Worm (Caenorhabditis elegans) whole organism, mixed stage, embryonic: ENCODE results near the gene Y71H2AM.3.

ENCODE experiments used
- M03D4.4 ChIP-seq: sonication (generic microtip); optimal IDR thresholded peaks from 2 replicates; lab custom pipeline; 2017; ENCODE audit warnings: mild to moderate bottlenecking, missing genetic modification characterization, missing compliant biosample characterization
- bed-3 ChIP-seq: fragments of 200-800 bp; sonication (Bioruptor generic); optimal IDR thresholded peaks from 3 replicates; lab custom pipeline; 2018; ENCODE audit warnings: mild to moderate bottlenecking, missing genetic modification characterization, moderate library complexity, missing compliant biosample characterization
- blmp-1 ChIP-seq: fragments of 150-350 bp; optimal IDR thresholded peaks from 2 replicates; lab custom pipeline; 2014; ENCODE audit warnings: missing biosample characterization, missing genetic modification characterization
- ceh-43 ChIP-seq: fragments of 200-800 bp; sonication (Bioruptor generic); optimal IDR thresholded peaks from 2 replicates; lab custom pipeline; 2018; ENCODE audit warnings: mild to moderate bottlenecking, missing genetic modification characterization, moderate library complexity, missing compliant biosample characterization
- ceh-83 ChIP-seq: fragments of 200-800 bp; sonication (Bioruptor generic); optimal IDR thresholded peaks from 2 replicates; lab custom pipeline; 2018; ENCODE audit warnings: mild to moderate bottlenecking, missing genetic modification characterization, missing compliant biosample characterization
- ces-1 ChIP-seq: fragments of 150-350 bp; optimal IDR thresholded peaks from 2 replicates; lab custom pipeline; 2014; ENCODE audit warnings: missing biosample characterization, missing genetic modification reagents, missing genetic modification characterization
- drap-1 ChIP-seq: fragments of 200-800 bp; sonication (Bioruptor generic); optimal IDR thresholded peaks from 3 replicates; lab custom pipeline; 2018; ENCODE audit warnings: mild to moderate bottlenecking, missing genetic modification characterization, missing compliant biosample characterization
- elt-1 ChIP-seq: sonication (generic microtip); optimal IDR thresholded peaks from 2 replicates; lab custom pipeline; 2017; ENCODE audit warnings: missing genetic modification characterization, mild to moderate bottlenecking, missing compliant biosample characterization, antibody characterized with exemption, moderate library complexity, borderline replicate concordance; ENCODE audit not compliant: insufficient read depth
- elt-3 ChIP-seq: fragments of 150-350 bp; optimal IDR thresholded peaks from 2 replicates; lab custom pipeline; 2014; ENCODE audit warnings: missing biosample characterization, missing genetic modification characterization
- flh-1 ChIP-seq: fragments of 200-800 bp; sonication (Bioruptor generic); optimal IDR thresholded peaks from 2 replicates; lab custom pipeline; 2018; ENCODE audit warnings: mild to moderate bottlenecking, missing genetic modification characterization, moderate library complexity, missing compliant biosample characterization
- hlh-1 ChIP-seq: fragments of 150-350 bp; optimal IDR thresholded peaks from 2 replicates; lab custom pipeline; 2014; ENCODE audit warnings: missing biosample characterization, missing genetic modification reagents, missing genetic modification characterization
- lin-13 ChIP-seq: fragments of 150-350 bp; optimal IDR thresholded peaks from 2 replicates; lab custom pipeline; 2014; ENCODE audit warnings: missing biosample characterization, missing genetic modification characterization
- lsy-2 ChIP-seq: fragments of 150-350 bp; optimal IDR thresholded peaks from 2 replicates; lab custom pipeline; 2014; ENCODE audit warnings: missing biosample characterization, missing genetic modification characterization
- mab-5 ChIP-seq: fragments of 150-350 bp; optimal IDR thresholded peaks from 2 replicates; lab custom pipeline; 2014; ENCODE audit warnings: missing biosample characterization, missing genetic modification characterization
- mep-1 ChIP-seq: fragments of 150-350 bp; optimal IDR thresholded peaks from 2 replicates; lab custom pipeline; 2017; ENCODE audit warnings: missing biosample characterization, missing genetic modification reagents, missing genetic modification characterization, inconsistent platforms
- mls-2 ChIP-seq: sonication (generic microtip); optimal IDR thresholded peaks from 2 replicates; lab custom pipeline; 2016; ENCODE audit warnings: mild to moderate bottlenecking, missing genetic modification characterization, moderate library complexity, missing compliant biosample characterization
- nhr-12 ChIP-seq: fragments of 150-350 bp; optimal IDR thresholded peaks from 2 replicates; lab custom pipeline; 2014; ENCODE audit warnings: missing biosample characterization, missing genetic modification characterization
- nhr-2 ChIP-seq: fragments of 150-350 bp; optimal IDR thresholded peaks from 2 replicates; lab custom pipeline; 2014; ENCODE audit warnings: missing biosample characterization, missing genetic modification characterization
- nhr-237 ChIP-seq: fragments of 150-350 bp; optimal IDR thresholded peaks from 2 replicates; lab custom pipeline; 2014; ENCODE audit warnings: missing biosample characterization, missing genetic modification characterization
- nhr-28 ChIP-seq: fragments of 150-350 bp; optimal IDR thresholded peaks from 2 replicates; lab custom pipeline; 2014; ENCODE audit warnings: missing biosample characterization, missing genetic modification characterization
- nhr-76 ChIP-seq: sonication (generic microtip); optimal IDR thresholded peaks from 2 replicates; lab custom pipeline; 2017; ENCODE audit warnings: missing biosample characterization, missing genetic modification characterization
- pha-4 ChIP-seq: fragments of 150-350 bp; optimal IDR thresholded peaks from 2 replicates; lab custom pipeline; 2018; ENCODE audit warnings: missing biosample characterization, missing genetic modification reagents, missing genetic modification characterization
- snpc-4 ChIP-seq: fragments of 150-350 bp; optimal IDR thresholded peaks from 2 replicates; lab custom pipeline; 2014; ENCODE audit warnings: missing biosample characterization, missing genetic modification characterization
- sptf-1 ChIP-seq: sonication (generic microtip); optimal IDR thresholded peaks from 2 replicates; lab custom pipeline; 2017; ENCODE audit warnings: mild to moderate bottlenecking, missing genetic modification characterization, moderate library complexity, missing compliant biosample characterization
- unc-120 ChIP-seq: sonication (generic microtip); optimal IDR thresholded peaks from 2 replicates; lab custom pipeline; 2017; ENCODE audit warnings: missing genetic modification characterization, missing compliant biosample characterization; ENCODE audit not compliant: poor library complexity, severe bottlenecking
- unc-62 ChIP-seq: fragments of 150-350 bp; optimal IDR thresholded peaks from 2 replicates; lab custom pipeline; 2014; ENCODE audit warnings: missing biosample characterization, missing genetic modification reagents, missing genetic modification characterization
- zip-8 ChIP-seq: fragments of 150-350 bp; optimal IDR thresholded peaks from 2 replicates; lab custom pipeline; 2014; ENCODE audit warnings: missing biosample characterization, missing genetic modification characterization

Y71H2AM.3 gene

DNA sequence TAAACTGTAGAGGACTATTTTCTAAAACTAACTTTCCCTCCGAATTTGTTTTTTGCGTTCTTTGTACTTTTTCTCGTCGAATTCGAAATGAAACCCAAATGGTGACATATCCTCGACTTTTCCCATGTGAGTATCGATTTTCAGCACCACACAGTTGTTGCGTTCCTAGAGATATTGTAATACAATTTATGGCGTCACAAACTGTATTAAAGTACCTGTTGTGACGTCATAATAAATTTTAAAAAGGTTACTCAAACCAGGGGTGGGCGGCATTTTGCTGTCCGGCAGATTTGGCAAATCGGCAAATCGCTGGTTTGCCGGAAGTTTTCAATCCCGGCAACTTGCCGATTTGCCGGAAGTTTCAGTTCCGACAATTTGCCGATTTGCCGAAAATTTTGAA is 4.5 kb upstream of the Y71H2AM.3 start:
- no peak for TF ChIP-seq elt-3
- TF ChIP-seq zip-8 (tag; lab: Kevin White, UChicago) = peak; percentile 93

DNA sequence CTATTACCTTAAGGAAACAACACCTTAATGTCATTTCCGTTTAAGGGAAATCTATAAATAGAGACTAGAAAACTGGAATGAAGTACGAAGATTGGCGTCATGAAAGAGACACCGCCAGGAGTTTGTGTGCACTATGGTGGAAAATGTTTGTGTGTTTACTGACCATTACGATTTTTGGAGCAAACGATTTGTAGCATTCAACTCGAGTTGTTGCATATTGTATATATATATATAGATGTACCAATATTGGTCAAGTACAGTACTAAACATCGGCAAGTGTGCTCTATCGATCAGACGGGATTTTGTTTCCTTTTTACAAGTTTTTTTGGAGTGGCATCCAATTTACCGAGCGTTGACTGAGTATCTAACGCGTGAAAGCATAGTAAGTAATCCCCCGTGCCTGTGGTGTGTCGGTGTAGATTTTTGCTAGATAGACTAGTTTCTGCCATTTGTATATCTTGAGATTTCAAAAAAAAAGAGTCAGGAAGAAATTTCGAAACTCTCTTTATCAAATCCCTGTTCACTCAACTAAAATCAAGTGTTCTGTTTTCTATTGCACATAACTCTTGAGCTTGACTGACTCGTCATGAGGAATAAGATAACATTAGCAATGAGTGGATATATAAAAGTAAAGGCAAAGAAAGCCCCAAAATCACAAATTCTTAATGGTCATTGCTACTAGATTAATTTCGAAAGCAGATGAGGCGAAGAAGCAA is 3.3 kb upstream of the Y71H2AM.3 start, which contains the start of the genes twk-45 and Y71H2AM.25:
TSS of gene twk-45 (minus strand) at position 101 of the 716 bp plus-strand sequence.
TSS of gene Y71H2AM.25 (plus strand) at position 666 of the 716 bp plus-strand sequence.
- TF ChIP-seq nhr-28 (tag; lab: Kevin White, UChicago) = no peak
- no peak for TF ChIP-seq nhr-12 (tag; lab: Kevin White, UChicago)
- TF ChIP-seq hlh-1 (tag; lab: Kevin White, UChicago) = no peak
- TF ChIP-seq nhr-237 (tag; lab: Kevin White, UChicago) = no peak

DNA sequence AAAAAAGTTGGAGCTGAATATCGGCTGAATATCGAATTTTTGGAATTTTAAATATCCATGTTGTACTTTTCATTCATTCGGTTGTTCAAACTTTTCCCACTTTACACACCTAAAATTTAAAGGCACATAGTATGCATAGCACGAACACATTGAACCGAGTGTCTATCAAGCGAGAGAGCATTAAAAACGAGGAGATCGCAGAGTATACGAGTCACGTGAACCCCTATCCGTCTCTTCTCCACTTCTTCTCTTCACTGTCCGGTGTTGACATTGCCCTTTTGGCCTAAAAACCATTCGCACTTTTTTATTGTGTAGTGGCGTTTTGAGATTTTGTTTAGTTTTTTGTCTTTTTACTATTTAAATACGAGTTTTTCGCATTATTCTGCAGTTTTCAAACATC is 769 bp upstream of the Y71H2AM.3 start:
- TF ChIP-seq nhr-2 (tag; lab: Kevin White, UChicago) (peak; percentile 49), mep-1 (tag; lab: Kevin White, UChicago) (no peak), pha-4 (tag; lab: Kevin White, UChicago) (peak; percentile 34), unc-62 (GFP tag; lab: Kevin White, UChicago) (peak; percentile 17)

DNA sequence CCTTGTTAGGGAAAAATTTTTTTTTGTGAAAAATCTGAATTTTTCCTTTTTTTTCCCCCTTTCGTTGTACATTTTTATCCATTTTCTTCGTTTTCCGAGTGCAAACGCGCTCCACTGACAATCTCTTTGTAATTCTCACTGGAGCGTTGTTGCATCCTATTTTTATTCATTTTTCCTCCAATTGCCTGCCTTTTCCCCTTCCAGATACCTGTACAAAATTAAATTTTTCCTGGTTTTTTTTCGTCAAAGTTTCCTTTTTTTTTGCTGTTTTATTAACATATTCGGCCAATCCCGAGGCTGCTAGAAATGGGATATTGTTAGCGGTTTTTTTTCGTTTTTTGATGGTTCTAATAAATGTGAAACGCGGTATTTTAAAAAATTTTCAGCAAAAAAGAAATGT is 6.2 kb downstream of the Y71H2AM.3 start:
- TF ChIP-seq blmp-1 (tag; lab: Kevin White, UChicago) = no peak
- TF ChIP-seq drap-1 = no peak
- TF ChIP-seq flh-1 (GFP tag; lab: Kevin White, UChicago) = no peak
- TF ChIP-seq bed-3 (GFP tag; lab: Kevin White, UChicago) = no peak
- no peak for TF ChIP-seq M03D4.4 (tag; lab: Kevin White, UChicago)

DNA sequence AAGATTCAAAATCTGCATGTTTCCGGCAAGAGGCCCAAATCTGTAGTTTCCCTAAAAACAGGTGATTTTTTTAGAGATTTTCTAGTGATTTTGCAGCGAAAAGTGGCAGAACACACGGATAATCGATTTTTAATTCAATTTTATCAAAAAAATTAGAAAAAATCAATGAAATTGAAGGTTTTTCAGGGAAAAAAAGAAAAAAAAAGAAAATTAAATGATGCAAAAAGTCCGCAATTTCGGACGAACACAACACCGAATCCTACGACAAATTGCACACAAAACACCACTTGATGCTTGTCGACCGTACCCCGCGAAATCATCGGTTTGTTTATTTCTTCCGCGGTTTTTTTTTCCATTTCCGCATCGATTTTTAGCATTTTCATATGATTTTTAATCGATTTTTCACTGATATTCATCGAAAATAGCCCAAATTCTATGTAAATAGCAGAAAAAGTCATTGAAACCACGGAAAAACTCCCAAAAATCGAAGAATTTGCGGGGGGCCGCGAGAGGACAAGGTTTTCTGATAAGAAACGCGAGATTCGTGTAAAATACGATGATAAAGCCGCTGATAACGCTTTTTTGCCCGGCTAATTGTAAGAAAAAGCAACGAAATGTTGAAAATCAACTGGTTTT is 9.8 kb downstream of the Y71H2AM.3 start, which contains the start of gene tufm-1:
TSS of gene tufm-1 (minus strand) at position 51 of the 636 bp plus-strand sequence.
- peak; percentile 47 for TF ChIP-seq nhr-237 (tag; lab: Kevin White, UChicago)
- no peak for TF ChIP-seq blmp-1 (tag; lab: Kevin White, UChicago)
- TF ChIP-seq lsy-2 (tag; lab: Kevin White, UChicago) = peak; percentile 94
- peak; percentile 84 for TF ChIP-seq ces-1 (GFP tag; lab: Kevin White, UChicago)
- TF ChIP-seq pha-4 (tag; lab: Kevin White, UChicago) = no peak
- TF ChIP-seq mep-1 (tag; lab: Kevin White, UChicago) = peak; percentile 64
- TF ChIP-seq lin-13 (tag; lab: Kevin White, UChicago) = peak; percentile 64

DNA sequence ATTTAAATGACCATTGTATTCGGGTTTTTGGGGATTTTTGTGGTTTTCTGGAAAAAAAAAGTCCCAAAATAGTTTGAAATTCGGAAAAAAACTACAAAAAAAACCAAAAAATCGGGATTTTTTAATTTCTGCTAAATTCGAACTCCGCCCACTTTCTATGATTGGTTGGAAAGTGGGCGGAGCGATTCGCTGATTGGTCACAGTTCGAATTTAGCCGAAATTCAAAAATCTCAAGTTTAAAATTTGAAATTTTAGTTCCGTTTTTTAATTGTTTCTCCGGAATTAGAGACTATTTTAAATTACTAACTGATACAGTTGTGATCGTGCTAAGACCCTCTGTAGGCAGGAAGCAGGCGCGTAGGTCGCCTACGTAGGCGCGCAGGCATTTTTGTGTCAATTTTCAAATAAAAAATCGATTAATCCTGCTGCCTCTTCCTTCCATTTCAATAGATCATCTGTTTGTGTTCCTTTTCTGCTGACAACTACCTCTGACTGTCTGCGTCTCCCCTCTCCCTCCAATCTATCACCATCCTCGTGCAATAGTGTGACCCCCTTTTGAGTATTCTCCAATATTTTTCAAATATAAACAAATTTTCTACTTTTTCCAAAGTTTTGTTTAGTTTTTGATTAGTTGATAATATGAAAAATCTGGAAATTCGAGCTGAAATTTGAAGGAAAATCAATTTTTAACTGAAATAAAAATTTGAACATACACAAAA is 11.1 kb downstream of the Y71H2AM.3 start:
- no peak for TF ChIP-seq mab-5 (tag; lab: Kevin White, UChicago)
- TF ChIP-seq elt-3 = no peak
- TF ChIP-seq mls-2 = no peak
- TF ChIP-seq sptf-1 (tag; lab: Kevin White, UChicago) = no peak
- no peak for TF ChIP-seq nhr-28 (tag; lab: Kevin White, UChicago)
- TF ChIP-seq bed-3 (GFP tag; lab: Kevin White, UChicago) = no peak
- no peak for TF ChIP-seq blmp-1 (tag; lab: Kevin White, UChicago)
- TF ChIP-seq pha-4 (tag; lab: Kevin White, UChicago) = no peak
- no peak for TF ChIP-seq nhr-2 (tag; lab: Kevin White, UChicago)
- TF ChIP-seq ceh-43 = no peak
- no peak for TF ChIP-seq snpc-4
- TF ChIP-seq nhr-12 (tag; lab: Kevin White, UChicago) = no peak
- no peak for TF ChIP-seq nhr-237 (tag; lab: Kevin White, UChicago)
- no peak for TF ChIP-seq ceh-83 (GFP tag; lab: Kevin White, UChicago)
- TF ChIP-seq zip-8 (tag; lab: Kevin White, UChicago) = no peak
- TF ChIP-seq unc-120 (tag; lab: Kevin White, UChicago) = no peak
- TF ChIP-seq nhr-76 = no peak
- TF ChIP-seq unc-62 (GFP tag; lab: Kevin White, UChicago) = no peak
- no peak for TF ChIP-seq elt-1 (tag; lab: Kevin White, UChicago)
